Fruit fly (Drosophila melanogaster) whole organism: Measurements from ENCODE around the gene Ras64B.

Experiments
- CG8478 ChIP-seq: fragments of >200 bp; optimal IDR thresholded peaks from 2 replicates; lab custom pipeline; 2018; ENCODE audit warnings: inconsistent platforms
- Dll ChIP-seq: fragments of >200 bp; optimal IDR thresholded peaks from 2 replicates; lab custom pipeline; 2017
- EcR ChIP-seq, 2 experiments: fragments of >200 bp; optimal IDR thresholded peaks; 2 replicates each; lab custom pipeline; 2017; ENCODE audit warnings: missing biosample characterization in 2 of 2, missing genetic modification characterization in 2 of 2, missing genetic modification reagents in 2 of 2
- pan ChIP-seq: fragments of >200 bp; optimal IDR thresholded peaks from 2 replicates; lab custom pipeline; 2017
- psq ChIP-seq: fragments of >200 bp; optimal IDR thresholded peaks from 2 replicates; lab custom pipeline; 2017
- usp ChIP-seq: fragments of >200 bp; optimal IDR thresholded peaks from 2 replicates; lab custom pipeline; 2017; ENCODE audit warnings: missing biosample characterization, missing genetic modification characterization, mixed read lengths

The Ras64B gene

dm6 chr3L:4159264-4159663 lies 20.4 kb downstream of the Ras64B start:
- TF ChIP-seq psq (lab: Kevin White, UChicago) (no peak), Dll (no peak), usp (GFP tag; lab: Kevin White, UChicago) (no peak), EcR (GFP tag; optimal IDR thresholded peaks at IDR 0.05; lab: Kevin White, UChicago) (no peak), pan (no peak), CG8478 (lab: Kevin White, UChicago) (no peak)

DNA sequence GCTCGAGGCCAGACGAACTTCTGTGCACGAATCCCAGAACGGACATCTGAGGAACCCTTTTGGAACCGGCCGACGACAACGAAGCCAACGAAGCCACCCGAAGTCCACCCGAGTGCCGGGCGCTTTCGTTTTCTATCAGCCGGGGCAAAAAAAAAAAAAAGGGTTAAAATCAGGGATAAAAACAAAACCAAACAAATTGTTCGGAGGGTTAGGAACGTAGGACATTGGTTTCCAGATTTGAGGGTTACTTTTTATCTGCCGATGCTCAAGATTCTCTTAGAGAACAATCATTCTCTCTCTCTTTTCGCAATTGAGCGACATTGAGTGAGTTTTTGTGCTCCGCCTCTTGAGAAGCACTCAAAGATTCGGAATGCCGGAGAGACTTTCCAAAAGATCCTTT lies 22.1 kb downstream of the Ras64B start, which contains the start of gene nab:
Gene nab (minus strand): TSS at position 7 of the 400 bp plus-strand sequence.
- TF ChIP-seq pan (no peak), CG8478 (lab: Kevin White, UChicago) (no peak), usp (GFP tag; lab: Kevin White, UChicago) (no peak), psq (lab: Kevin White, UChicago) (no peak), Dll (no peak), EcR (GFP tag; optimal IDR thresholded peaks at IDR 0.05; lab: Kevin White, UChicago) (no peak)

dm6 chr3L:4167353-4167842 lies 28.5 kb downstream of the Ras64B start, which contains the start of gene mas:
mas (minus strand) TSS chr3L:4167464.
- TF ChIP-seq psq (lab: Kevin White, UChicago) (no peak), CG8478 (lab: Kevin White, UChicago) (no peak)

DNA sequence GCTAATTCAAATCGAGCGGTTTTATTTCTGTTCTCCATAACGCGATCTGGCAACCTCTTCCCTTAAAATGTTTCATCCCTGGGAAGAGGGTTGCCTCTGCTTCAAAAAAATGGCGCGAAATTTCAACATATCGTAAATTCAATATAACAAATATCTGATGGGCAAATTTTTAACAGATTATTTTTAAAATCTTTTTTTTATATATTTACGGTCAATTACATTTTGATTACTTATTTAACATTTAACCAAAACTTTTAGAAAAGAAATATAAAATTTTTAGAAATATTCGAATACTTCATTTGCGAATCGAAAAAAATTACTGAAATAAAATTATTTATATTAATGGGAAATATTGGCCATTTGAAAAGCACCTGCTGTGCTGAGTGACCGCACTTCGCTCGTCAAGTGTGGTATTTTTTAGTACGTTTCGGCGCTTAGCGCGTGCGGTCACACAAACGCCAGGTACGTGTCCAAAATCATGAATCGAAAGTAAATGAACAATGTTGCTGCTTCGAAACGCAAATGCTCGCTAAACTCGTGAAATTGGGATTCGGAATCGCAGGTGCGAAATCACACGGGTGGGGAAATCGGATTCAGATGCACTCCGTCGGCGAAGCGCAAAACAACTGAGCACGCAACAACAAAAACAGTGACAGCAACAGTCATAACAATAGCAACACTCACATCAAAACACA lies 31.2 kb downstream of the Ras64B start, which contains the start of gene Ero1L:
Gene Ero1L (plus strand): TSS at position 448 of the 695 bp plus-strand sequence.
- TF ChIP-seq usp (GFP tag; lab: Kevin White, UChicago): no peak
- no peak for TF ChIP-seq CG8478 (lab: Kevin White, UChicago)
- TF ChIP-seq psq (lab: Kevin White, UChicago): no peak
- TF ChIP-seq EcR (GFP tag; optimal IDR thresholded peaks at IDR 0.05; lab: Kevin White, UChicago): no peak

- no peak for TF ChIP-seq pan
- TF ChIP-seq EcR (GFP tag; optimal IDR thresholded peaks at IDR 0.05; lab: Kevin White, UChicago): no peak
- TF ChIP-seq psq (lab: Kevin White, UChicago): no peak
- no peak for TF ChIP-seq usp (GFP tag; lab: Kevin White, UChicago)
- TF ChIP-seq Dll: no peak
- no peak for TF ChIP-seq CG8478 (lab: Kevin White, UChicago)
Observed at dm6 chr3L:4173584-4173983, 34.7 kb downstream of the Ras64B start, which contains the start of gene CG18675. CG18675 (plus strand) TSS chr3L:4173884.

- TF ChIP-seq EcR (GFP tag; optimal IDR thresholded peaks at IDR 0.05; lab: Kevin White, UChicago): no peak
- TF ChIP-seq pan: no peak
- TF ChIP-seq CG8478 (lab: Kevin White, UChicago): no peak
- TF ChIP-seq psq (lab: Kevin White, UChicago): no peak
- no peak for TF ChIP-seq Dll
- no peak for TF ChIP-seq usp (GFP tag; lab: Kevin White, UChicago)
Observed at dm6 chr3L:4177981-4178562, 39.2 kb downstream of the Ras64B start, which contains the start of gene Teh4. Teh4 (minus strand) TSS chr3L:4178270.

DNA sequence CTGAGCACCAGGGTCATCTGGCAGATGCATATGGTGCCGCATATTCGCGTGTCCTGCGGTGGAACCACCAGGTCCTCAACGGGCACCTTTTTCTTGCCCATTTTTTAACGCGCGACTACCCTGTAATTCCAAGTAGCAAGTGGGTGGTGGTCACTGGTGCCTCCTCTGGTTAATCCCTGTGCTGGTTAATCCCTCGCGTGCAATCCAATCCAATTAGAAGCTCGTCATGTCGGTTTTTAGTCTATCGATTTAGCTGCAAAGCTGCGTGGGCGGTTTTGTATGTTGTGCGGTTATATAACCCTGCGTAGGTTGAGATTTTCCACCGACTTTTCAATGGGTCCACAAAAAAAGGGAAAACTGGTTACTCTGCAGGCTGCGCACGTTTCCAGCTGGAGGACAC lies 45.7 kb downstream of the Ras64B start, which contains the start of gene Teh3:
Gene Teh3 (minus strand): TSS at position 101 of the 400 bp plus-strand sequence.
- TF ChIP-seq Dll (no peak), CG8478 (lab: Kevin White, UChicago) (no peak), pan (no peak), psq (lab: Kevin White, UChicago) (no peak), EcR (GFP tag; optimal IDR thresholded peaks at IDR 0.05; lab: Kevin White, UChicago) (no peak), usp (GFP tag; lab: Kevin White, UChicago) (no peak)

- TF ChIP-seq pan (no peak), usp (GFP tag; lab: Kevin White, UChicago) (no peak), psq (lab: Kevin White, UChicago) (no peak), CG8478 (lab: Kevin White, UChicago) (no peak), EcR (GFP tag; optimal IDR thresholded peaks at IDR 0.05; lab: Kevin White, UChicago) (no peak)
Observed at dm6 chr3L:4185259-4185658, 46.4 kb downstream of the Ras64B start.

DNA sequence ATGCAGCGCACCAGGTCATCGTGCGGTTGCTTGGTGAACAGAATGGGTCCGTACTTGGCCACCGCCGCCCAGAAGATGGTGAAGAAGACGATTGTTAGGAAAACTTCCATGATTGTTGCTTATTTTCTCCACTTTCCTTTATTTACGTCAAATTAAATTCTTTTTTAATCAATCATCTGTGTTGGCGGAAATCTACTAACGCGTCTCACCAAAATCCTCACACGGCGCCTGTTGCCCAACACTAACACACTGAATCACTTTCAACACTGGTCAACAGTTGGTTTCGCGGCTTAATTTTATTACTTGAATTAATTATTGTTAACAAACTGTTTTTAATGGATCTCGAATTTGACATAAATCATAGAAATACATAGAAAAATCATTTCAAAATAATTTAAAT lies 47.8 kb downstream of the Ras64B start, which contains the start of gene VhaM9.7-c:
Gene VhaM9.7-c (minus strand): TSS at position 207 of the 400 bp plus-strand sequence.
- TF ChIP-seq pan (no peak), CG8478 (lab: Kevin White, UChicago) (no peak), EcR (GFP tag; optimal IDR thresholded peaks at IDR 0.05; lab: Kevin White, UChicago) (no peak), psq (lab: Kevin White, UChicago) (no peak), Dll (no peak), usp (GFP tag; lab: Kevin White, UChicago) (no peak)

DNA sequence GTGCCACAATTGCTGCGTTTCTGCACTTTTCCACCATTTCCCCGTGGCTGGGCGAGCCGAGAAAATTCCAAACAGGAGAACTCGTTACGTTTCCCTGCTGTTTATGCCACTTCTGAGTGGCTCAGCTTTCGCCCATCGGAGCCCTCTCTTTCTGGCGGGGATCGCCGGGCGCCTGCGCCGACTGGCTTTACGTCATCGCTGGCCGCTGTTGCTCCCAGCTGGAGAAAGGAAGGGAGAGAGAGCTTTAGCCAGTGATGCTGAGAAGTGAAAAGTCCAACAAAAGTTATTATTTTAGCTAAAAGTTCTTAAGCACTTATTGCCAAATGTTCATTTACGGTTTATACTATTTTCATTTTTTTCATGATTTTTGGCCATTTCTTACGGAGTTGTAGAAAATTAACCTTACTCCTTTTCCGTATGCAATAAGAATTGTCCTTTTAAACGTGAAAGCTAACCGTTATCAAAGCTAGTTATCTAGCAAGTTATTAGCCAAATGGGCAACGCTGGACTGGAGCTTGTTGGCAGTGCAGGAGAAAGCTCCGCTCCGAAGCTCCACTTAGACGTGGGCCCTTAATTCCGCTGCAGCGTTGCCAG lies 49.2 kb downstream of the Ras64B start, which contains the start of the genes Teh2 and tipE:
Gene Teh2 (minus strand): TSS at position 94 of the 594 bp plus-strand sequence.
Gene tipE (plus strand): TSS at position 570 of the 594 bp plus-strand sequence.
- no peak for TF ChIP-seq Dll
- TF ChIP-seq psq (lab: Kevin White, UChicago): no peak
- TF ChIP-seq pan: no peak
- TF ChIP-seq usp (GFP tag; lab: Kevin White, UChicago): no peak
- no peak for TF ChIP-seq CG8478 (lab: Kevin White, UChicago)
- TF ChIP-seq EcR (GFP tag; optimal IDR thresholded peaks at IDR 0.05; lab: Kevin White, UChicago): no peak
